Fruit fly (Drosophila melanogaster): Measurements from ENCODE around the gene Lon.

dm6 chr3L:19574452-19574851 is 37.5 kb downstream of the Lon start:
- TF ChIP-seq CG10631 (GFP tag; optimal IDR thresholded peaks at IDR 0.05) = no peak
- TF ChIP-seq Smox (GFP tag; optimal IDR thresholded peaks at IDR 0.05) = no peak
- TF ChIP-seq Hr4 (GFP tag; optimal IDR thresholded peaks at IDR 0.05) = no peak
- no peak for TF ChIP-seq Blimp-1 (GFP tag; optimal IDR thresholded peaks at IDR 0.05)
- no peak for TF ChIP-seq CG6276 (GFP tag; optimal IDR thresholded peaks at IDR 0.05)
- no peak for TF ChIP-seq topi (GFP tag; optimal IDR thresholded peaks at IDR 0.05)
- no peak for TF ChIP-seq CG1621 (tag; optimal IDR thresholded peaks at IDR 0.05)
- no peak for TF ChIP-seq CG6854 (GFP tag; optimal IDR thresholded peaks at IDR 0.05)
- no peak for TF ChIP-seq CG6792 (GFP tag; optimal IDR thresholded peaks at IDR 0.05)
- TF ChIP-seq dac (GFP tag; optimal IDR thresholded peaks at IDR 0.05) = no peak
- TF ChIP-seq CG7368 (GFP tag; optimal IDR thresholded peaks at IDR 0.05) = no peak
- no peak for TF ChIP-seq Sox102F (GFP tag; optimal IDR thresholded peaks at IDR 0.05)
- TF ChIP-seq CG10669 (GFP tag; optimal IDR thresholded peaks at IDR 0.05) = no peak
- TF ChIP-seq CG8632 (GFP tag; optimal IDR thresholded peaks at IDR 0.05) = no peak

All from whole organism, prepupa.